Fruit fly (Drosophila melanogaster): ENCODE measurements around the gene Ddr.

Ddr gene

dm6 chr2L:6280328-6280727 lies 27.4 kb downstream of the Ddr start (continued):
- TF ChIP-seq ftz-f1 (GFP tag; optimal IDR thresholded peaks at IDR 0.05), result no peak
- no peak for TF ChIP-seq CG4282 (GFP tag; optimal IDR thresholded peaks at IDR 0.05)
- peak; percentile 57 for TF ChIP-seq lilli (GFP tag; optimal IDR thresholded peaks at IDR 0.05)
- TF ChIP-seq Hey (tag; optimal IDR thresholded peaks at IDR 0.05), result no peak
- no peak for TF ChIP-seq CG10431 (GFP tag; optimal IDR thresholded peaks at IDR 0.05)
- TF ChIP-seq abd-A (tag; optimal IDR thresholded peaks at IDR 0.05), result no peak
- TF ChIP-seq CG17385 (GFP tag; optimal IDR thresholded peaks at IDR 0.05), result peak; percentile 55
- TF ChIP-seq Max (GFP tag; optimal IDR thresholded peaks at IDR 0.05), result peak; percentile 41
- peak; percentile 70 for TF ChIP-seq Aef1 (GFP tag; IDR thresholded peaks at IDR 0.05)
- no peak for TF ChIP-seq crol (GFP tag; IDR thresholded peaks at IDR 0.05)
- peak; percentile 6 for TF ChIP-seq kah (GFP tag; optimal IDR thresholded peaks at IDR 0.05)
- no peak for TF ChIP-seq CG5953 (GFP tag; IDR thresholded peaks at IDR 0.05)
- peak; percentile 46 for TF ChIP-seq caup (GFP tag; optimal IDR thresholded peaks at IDR 0.05; ENCODE audit: severe bottlenecking)
- TF ChIP-seq eve (GFP tag; optimal IDR thresholded peaks at IDR 0.05), result peak in 1 of 2 experiments; percentile 84
- TF ChIP-seq Dek (tag; optimal IDR thresholded peaks at IDR 0.05), result peak; percentile 44
- no peak for TF ChIP-seq schlank (tag; optimal IDR thresholded peaks at IDR 0.05)
- peak; percentile 66 for TF ChIP-seq Hmr (GFP tag; optimal IDR thresholded peaks at IDR 0.05)
- TF ChIP-seq CG7745 (tag; optimal IDR thresholded peaks at IDR 0.05), result no peak
- TF ChIP-seq Sox100B (GFP tag; optimal IDR thresholded peaks at IDR 0.05), result peak; percentile 65
- no peak for TF ChIP-seq CG7928 (GFP tag; optimal IDR thresholded peaks at IDR 0.05)
- TF ChIP-seq CG3838 (GFP tag; optimal IDR thresholded peaks at IDR 0.05), result no peak
- no peak for TF ChIP-seq CG1832 (GFP tag; optimal IDR thresholded peaks at IDR 0.05)
- TF ChIP-seq H15 (GFP tag; IDR thresholded peaks at IDR 0.05), result peak; percentile 53; the same call in 1 of the 3 replicates
- TF ChIP-seq wor (GFP tag; IDR thresholded peaks at IDR 0.05), result peak; percentile 50
- TF ChIP-seq Drgx (GFP tag; IDR thresholded peaks at IDR 0.05), result no peak
- no peak for TF ChIP-seq NC2α (GFP tag; optimal IDR thresholded peaks at IDR 0.05)
- peak; percentile 58 for TF ChIP-seq CG10654 (GFP tag; optimal IDR thresholded peaks at IDR 0.05)
- TF ChIP-seq mirr (GFP tag; optimal IDR thresholded peaks at IDR 0.05), result no peak
- no peak; the same call in 3 of the 4 replicates for TF ChIP-seq Gug (GFP tag; IDR thresholded peaks at IDR 0.05)
- peak; percentile 55 for TF ChIP-seq CG1233 (GFP tag; optimal IDR thresholded peaks at IDR 0.05)
- 0 out of 2 replicates have a peak, but pooled peaks have one; percentile 58 for TF ChIP-seq danr (GFP tag; IDR thresholded peaks at IDR 0.05)
- peak; percentile 75 for TF ChIP-seq seq (GFP tag; IDR thresholded peaks at IDR 0.05)
- TF ChIP-seq lmd (GFP tag; IDR thresholded peaks at IDR 0.05), result peak; percentile 78
- peak; percentile 85 for TF ChIP-seq CG17328 (GFP tag; IDR thresholded peaks at IDR 0.05)
- no peak for TF ChIP-seq crc (GFP tag; optimal IDR thresholded peaks at IDR 0.05)
- TF ChIP-seq Six4 (GFP tag; optimal IDR thresholded peaks at IDR 0.05), result peak; percentile 52
- TF ChIP-seq gcm2 (GFP tag; optimal IDR thresholded peaks at IDR 0.05), result no peak
- no peak for TF ChIP-seq Adf1 (GFP tag; IDR thresholded peaks at IDR 0.05)
- TF ChIP-seq Meics (GFP tag; optimal IDR thresholded peaks at IDR 0.05), result peak; percentile 55
- peak; percentile 2 for TF ChIP-seq Camta (GFP tag; optimal IDR thresholded peaks at IDR 0.05)
- TF ChIP-seq Atf3 (GFP tag; optimal IDR thresholded peaks at IDR 0.05), result no peak
- TF ChIP-seq CG7987 (GFP tag; optimal IDR thresholded peaks at IDR 0.05), result no peak
- TF ChIP-seq Rfx (GFP tag; IDR thresholded peaks at IDR 0.05), result peak; percentile 73
- TF ChIP-seq CG11504 (tag; optimal IDR thresholded peaks at IDR 0.05), result peak; percentile 78
- TF ChIP-seq CG9932 (GFP tag; IDR thresholded peaks at IDR 0.05), result peak; percentile 38; the same call in 1 of the 2 replicates
- TF ChIP-seq CG6791 (GFP tag; IDR thresholded peaks at IDR 0.05; ENCODE audit: partially characterized antibody), result no peak
- TF ChIP-seq PHDP (tag; optimal IDR thresholded peaks at IDR 0.05), result peak; percentile 61
- TF ChIP-seq chn (GFP tag; optimal IDR thresholded peaks at IDR 0.05), result peak; percentile 50
- TF ChIP-seq chinmo (GFP tag; IDR thresholded peaks at IDR 0.05; ENCODE audit: partially characterized antibody), result no peak
- TF ChIP-seq run (tag; optimal IDR thresholded peaks at IDR 0.05), result no peak
- TF ChIP-seq wek (GFP tag; optimal IDR thresholded peaks at IDR 0.05), result no peak
- peak; percentile 78 for TF ChIP-seq Ptx1 (GFP tag; IDR thresholded peaks at IDR 0.05)

Data from whole organism, embryonic.